Worm (Caenorhabditis elegans) whole organism, L4 larva: ENCODE data around the gene C02D5.4.

Experiments
- T26A8.4 ChIP-seq: fragments of 200-800 bp; sonication (Bioruptor generic); IDR thresholded peaks from 2 replicates; pipeline ENCODE4 v1.3.6; 2022; ENCODE audit warnings: missing genetic modification characterization, missing compliant biosample characterization
- aha-1 ChIP-seq: fragments of 150-350 bp; peaks from one replicate; lab custom pipeline; 2014; ENCODE audit warnings: missing biosample characterization, missing genetic modification characterization
- aly-2 ChIP-seq: sonication (generic microtip); optimal IDR thresholded peaks from 2 replicates; lab custom pipeline; 2018; ENCODE audit warnings: missing biosample characterization, missing genetic modification characterization
- ceh-28 ChIP-seq: fragments of 150-350 bp; optimal IDR thresholded peaks from 2 replicates; lab custom pipeline; 2014; ENCODE audit warnings: missing biosample characterization, missing genetic modification reagents, missing genetic modification characterization
- cey-2 ChIP-seq: sonication (generic microtip); optimal IDR thresholded peaks from 3 replicates; lab custom pipeline; 2017; ENCODE audit warnings: missing genetic modification characterization, mild to moderate bottlenecking, missing compliant biosample characterization, antibody characterized with exemption, borderline replicate concordance; ENCODE audit not compliant: insufficient read depth
- daf-12 ChIP-seq: fragments of 150-350 bp; optimal IDR thresholded peaks from 2 replicates; lab custom pipeline; 2014; ENCODE audit warnings: missing biosample characterization, missing genetic modification reagents, missing genetic modification characterization
- daf-16 ChIP-seq, 3 experiments: sonication (generic microtip); optimal IDR thresholded peaks; 2 replicates each; lab custom pipeline; 2016 to 2017; ENCODE audit warnings: missing genetic modification characterization in 3 of 3, missing genetic modification reagents in 3 of 3, mild to moderate bottlenecking in 2 of 3, missing compliant biosample characterization in 2 of 3, missing biosample characterization in 1 of 3, moderate library complexity in 1 of 3
- dmd-6 ChIP-seq: fragments of 200-800 bp; sonication (Bioruptor generic); IDR thresholded peaks from 2 replicates; pipeline ENCODE4 v1.3.6; 2022; ENCODE audit warnings: missing genetic modification reagents, missing genetic modification characterization, missing compliant biosample characterization
- dpl-1 ChIP-seq: fragments of 150-350 bp; optimal IDR thresholded peaks from 2 replicates; lab custom pipeline; 2014; ENCODE audit warnings: missing biosample characterization, missing genetic modification reagents, missing genetic modification characterization
- duxl-1 ChIP-seq: sonication (generic microtip); optimal IDR thresholded peaks from 2 replicates; lab custom pipeline; 2016; ENCODE audit warnings: mild to moderate bottlenecking, missing genetic modification characterization, moderate library complexity, missing compliant biosample characterization; ENCODE audit not compliant: poor library complexity
- dve-1 ChIP-seq: sonication (generic microtip); optimal IDR thresholded peaks from 2 replicates; lab custom pipeline; 2017; ENCODE audit warnings: antibody characterized with exemption, mild to moderate bottlenecking, missing genetic modification characterization, missing compliant biosample characterization; ENCODE audit not compliant: insufficient read depth
- egl-43 ChIP-seq: fragments of 200-800 bp; sonication (Bioruptor generic); IDR thresholded peaks from 2 replicates; pipeline ENCODE4 v1.3.6; 2022; ENCODE audit warnings: missing genetic modification reagents, missing genetic modification characterization, missing compliant biosample characterization
- fos-1 ChIP-seq: fragments of 150-350 bp; optimal IDR thresholded peaks from 2 replicates; lab custom pipeline; 2014; ENCODE audit warnings: missing biosample characterization, missing genetic modification characterization
- hif-1 ChIP-seq, 2 experiments: sonication (generic microtip); optimal IDR thresholded peaks; 2 replicates each; lab custom pipeline; 2016 to 2017; ENCODE audit warnings: missing compliant biosample characterization in 2 of 2, missing genetic modification characterization in 2 of 2, missing genetic modification reagents in 2 of 2, missing genotype in 2 of 2, mild to moderate bottlenecking in 1 of 2
- hlh-11 ChIP-seq: fragments of 200-800 bp; sonication (Bioruptor generic); optimal IDR thresholded peaks from 2 replicates; lab custom pipeline; 2018; ENCODE audit warnings: mild to moderate bottlenecking, missing genetic modification characterization, missing compliant biosample characterization
- hlh-30 ChIP-seq: sonication (generic microtip); optimal IDR thresholded peaks from 2 replicates; lab custom pipeline; 2017; ENCODE audit warnings: antibody characterized with exemption, mild to moderate bottlenecking, missing genetic modification characterization, missing compliant biosample characterization; ENCODE audit not compliant: insufficient read depth
- hmg-1.1 ChIP-seq: fragments of 200-800 bp; sonication (Bioruptor generic); IDR thresholded peaks from 2 replicates; pipeline ENCODE4 v1.3.6; 2022; ENCODE audit warnings: missing genetic modification reagents, missing genetic modification characterization, missing compliant biosample characterization
- lim-7 ChIP-seq: fragments of 200-800 bp; sonication (Bioruptor generic); IDR thresholded peaks from 2 replicates; pipeline ENCODE4 v1.3.6; 2022; ENCODE audit warnings: missing genetic modification characterization, missing compliant biosample characterization
- lsy-2 ChIP-seq, 2 experiments: fragments of 150-350 bp in 1 of 2; sonication (generic microtip) in 1 of 2; optimal IDR thresholded peaks; 2 replicates each; lab custom pipeline; 2014 to 2017; ENCODE audit warnings: missing biosample characterization in 2 of 2, missing genetic modification characterization in 2 of 2
- mdl-1 ChIP-seq, 2 experiments: fragments of 150-350 bp in 1 of 2; sonication (generic microtip) in 1 of 2; optimal IDR thresholded peaks; 2 replicates each; lab custom pipeline; 2014 to 2017; ENCODE audit warnings: missing biosample characterization in 2 of 2, missing genetic modification characterization in 2 of 2
- mep-1 ChIP-seq: fragments of 150-350 bp; sonication (generic microtip); optimal IDR thresholded peaks from 3 replicates; lab custom pipeline; 2014; ENCODE audit warnings: missing biosample characterization, missing genetic modification characterization
- mes-2 ChIP-seq: sonication (generic microtip); optimal IDR thresholded peaks from 2 replicates; lab custom pipeline; 2016; ENCODE audit warnings: missing genotype, mild to moderate bottlenecking, missing genetic modification characterization, missing compliant biosample characterization; ENCODE audit not compliant: poor library complexity, severe bottlenecking
- mxl-3 ChIP-seq: fragments of 200-800 bp; sonication (Bioruptor generic); optimal IDR thresholded peaks from 2 replicates; lab custom pipeline; 2018; ENCODE audit warnings: mild to moderate bottlenecking, missing genetic modification characterization, missing compliant biosample characterization
- nhr-102 ChIP-seq: sonication (generic microtip); optimal IDR thresholded peaks from 2 replicates; lab custom pipeline; 2016; ENCODE audit warnings: mild to moderate bottlenecking, missing genetic modification characterization, moderate library complexity, missing compliant biosample characterization
- nhr-28 ChIP-seq: fragments of 150-350 bp; optimal IDR thresholded peaks from 2 replicates; lab custom pipeline; 2014; ENCODE audit warnings: missing biosample characterization, missing genetic modification characterization
- nhr-42 ChIP-seq: fragments of 200-800 bp; sonication (Bioruptor generic); IDR thresholded peaks from 2 replicates; pipeline ENCODE4 v1.3.6; 2022; ENCODE audit warnings: missing genetic modification characterization, missing compliant biosample characterization
- nhr-77 ChIP-seq: fragments of 150-350 bp; optimal IDR thresholded peaks from 2 replicates; lab custom pipeline; 2014; ENCODE audit warnings: missing biosample characterization, missing genetic modification characterization
- pha-4 ChIP-seq, 2 experiments: fragments of 150-350 bp in 1 of 2; fragments of 200-800 bp in 1 of 2; sonication (Bioruptor generic) in 1 of 2; IDR thresholded peaks in 1 of 2; optimal IDR thresholded peaks in 1 of 2; 2 replicates each; pipeline versions ENCODE4 v1.3.6 to Lab custom; 2014 to 2022; ENCODE audit warnings: missing genetic modification characterization in 2 of 2, missing genetic modification reagents in 2 of 2, missing biosample characterization in 1 of 2, missing compliant biosample characterization in 1 of 2
- pqm-1 ChIP-seq: sonication (generic microtip); optimal IDR thresholded peaks from 2 replicates; lab custom pipeline; 2017; ENCODE audit warnings: missing biosample characterization, missing genetic modification characterization
- snpc-1.2 ChIP-seq: fragments of 200-800 bp; sonication (Bioruptor generic); IDR thresholded peaks from 2 replicates; pipeline ENCODE4 v1.3.6; 2022; ENCODE audit warnings: missing genetic modification reagents, missing genetic modification characterization, missing compliant biosample characterization
- spr-1 ChIP-seq: sonication (generic microtip); optimal IDR thresholded peaks from 2 replicates; lab custom pipeline; 2016; ENCODE audit warnings: mild to moderate bottlenecking, missing genetic modification characterization, missing compliant biosample characterization
- spr-3 ChIP-seq: fragments of 200-800 bp; sonication (Bioruptor generic); optimal IDR thresholded peaks from 2 replicates; lab custom pipeline; 2018; ENCODE audit warnings: mild to moderate bottlenecking, missing genetic modification characterization, missing compliant biosample characterization
- unc-62 ChIP-seq, 3 experiments: fragments of 150-350 bp in 1 of 3; sonication (generic microtip); optimal IDR thresholded peaks in 2 of 3; peaks in 1 of 3; 1 replicate in 1 of 3; 2 replicates in 2 of 3; lab custom pipeline; 2014 to 2017; ENCODE audit warnings: missing biosample characterization in 3 of 3, missing genetic modification characterization in 3 of 3, missing genetic modification reagents in 3 of 3, missing genotype in 1 of 3
- vab-7 ChIP-seq: fragments of 200-800 bp; sonication (Bioruptor generic); IDR thresholded peaks from 2 replicates; pipeline ENCODE4 v1.3.6; 2022; ENCODE audit warnings: missing genetic modification reagents, missing genetic modification characterization, missing compliant biosample characterization
- zip-2 ChIP-seq: fragments of 150-350 bp; optimal IDR thresholded peaks from 2 replicates; lab custom pipeline; 2014; ENCODE audit warnings: missing biosample characterization, missing genetic modification characterization
- ztf-11 ChIP-seq: fragments of 150-350 bp; optimal IDR thresholded peaks from 2 replicates; lab custom pipeline; 2014; ENCODE audit warnings: missing biosample characterization, missing genetic modification characterization

The C02D5.4 gene

ce11 chrIII:8552125-8552524, at the start of gene C02D5.4:
Gene C02D5.4, plus strand, starts transcription at chrIII:8552165.
- TF ChIP-seq unc-62 (GFP tag; optimal IDR thresholded peaks at IDR 0.05 in 1 of 2; lab: Kevin White, UChicago) (peak in 1 of 2 experiments; percentile 71), unc-62 (tag; optimal IDR thresholded peaks at IDR 0.05; lab: Kevin White, UChicago) (no peak), hlh-30 (tag; lab: Kevin White, UChicago) (peak; percentile 20), mep-1 (tag; lab: Kevin White, UChicago) (no peak), nhr-102 (tag; lab: Kevin White, UChicago) (peak; percentile 9), aha-1 (peak; percentile 41), dmd-6 (peak; percentile 45), vab-7 (GFP tag; lab: Robert Waterston, UW) (no peak), daf-16 (GFP tag; optimal IDR thresholded peaks at IDR 0.05; lab: Kevin White, UChicago) (no peak), daf-16 (tag; optimal IDR thresholded peaks at IDR 0.05; lab: Kevin White, UChicago) (peak; percentile 73), dve-1 (peak; percentile 38)

ce11 chrIII:8503341-8503740, 48.6 kb upstream of the C02D5.4 start:
- peak; percentile 53 for TF ChIP-seq nhr-28
- TF ChIP-seq hlh-11 (tag; lab: Kevin White, UChicago): peak; percentile 6
- no peak for TF ChIP-seq daf-16 (GFP tag; optimal IDR thresholded peaks at IDR 0.05; lab: Kevin White, UChicago)
- TF ChIP-seq daf-16 (tag; optimal IDR thresholded peaks at IDR 0.05; lab: Kevin White, UChicago): no peak
- TF ChIP-seq nhr-42 (GFP tag; lab: Robert Waterston, UW): no peak
- TF ChIP-seq fos-1: no peak
- TF ChIP-seq lsy-2 (tag; optimal IDR thresholded peaks at IDR 0.05; lab: Kevin White, UChicago): no peak
- TF ChIP-seq hmg-1.1 (GFP tag; lab: Robert Waterston, UW): no peak
- no peak for TF ChIP-seq pha-4 (GFP tag; IDR thresholded peaks at IDR 0.05; lab: Robert Waterston, UW)
- TF ChIP-seq pha-4 (tag; optimal IDR thresholded peaks at IDR 0.05; lab: Kevin White, UChicago): no peak
- no peak for TF ChIP-seq lim-7 (GFP tag; lab: Robert Waterston, UW)
- peak; percentile 29 for TF ChIP-seq mxl-3 (GFP tag; lab: Kevin White, UChicago)
- TF ChIP-seq unc-62 (GFP tag; optimal IDR thresholded peaks at IDR 0.05 in 1 of 2; lab: Kevin White, UChicago): peak in 1 of 2 experiments; percentile 99
- TF ChIP-seq unc-62 (tag; optimal IDR thresholded peaks at IDR 0.05; lab: Kevin White, UChicago): no peak
- no peak for TF ChIP-seq ztf-11 (tag; lab: Kevin White, UChicago)
- TF ChIP-seq aly-2: no peak
- TF ChIP-seq nhr-77 (tag; lab: Kevin White, UChicago): no peak
- no peak for TF ChIP-seq spr-3

ce11 chrIII:8504176-8504763, 47.7 kb upstream of the C02D5.4 start:
- TF ChIP-seq nhr-28: peak; percentile 56
- TF ChIP-seq cey-2: peak; percentile 34
- no peak for TF ChIP-seq egl-43 (GFP tag; lab: Robert Waterston, UW)
- TF ChIP-seq mdl-1 (tag; optimal IDR thresholded peaks at IDR 0.05; lab: Kevin White, UChicago): peak in 1 of 2 experiments; percentile 24
- peak; percentile 33 for TF ChIP-seq hlh-30 (tag; lab: Kevin White, UChicago)
- TF ChIP-seq zip-2: no peak
- TF ChIP-seq fos-1: no peak
- TF ChIP-seq ceh-28 (tag; lab: Kevin White, UChicago): no peak
- no peak for TF ChIP-seq snpc-1.2
- TF ChIP-seq duxl-1 (tag; lab: Kevin White, UChicago): no peak
- TF ChIP-seq mxl-3 (GFP tag; lab: Kevin White, UChicago): peak; percentile 74
- peak in 1 of 2 experiments; percentile 59 for TF ChIP-seq unc-62 (GFP tag; optimal IDR thresholded peaks at IDR 0.05 in 1 of 2; lab: Kevin White, UChicago)
- TF ChIP-seq unc-62 (tag; optimal IDR thresholded peaks at IDR 0.05; lab: Kevin White, UChicago): no peak
- TF ChIP-seq hlh-11 (tag; lab: Kevin White, UChicago): peak; percentile 23
- TF ChIP-seq spr-1 (tag; lab: Kevin White, UChicago): no peak

ce11 chrIII:8506348-8506747, 45.6 kb upstream of the C02D5.4 start:
- TF ChIP-seq fos-1 (no peak), hif-1 (tag; optimal IDR thresholded peaks at IDR 0.05; lab: Kevin White, UChicago) (no peak), daf-12 (no peak), hlh-11 (tag; lab: Kevin White, UChicago) (peak; percentile 15), T26A8.4 (no peak), dpl-1 (no peak), nhr-28 (peak; percentile 12), daf-16 (GFP tag; optimal IDR thresholded peaks at IDR 0.05; lab: Kevin White, UChicago) (no peak), daf-16 (tag; optimal IDR thresholded peaks at IDR 0.05; lab: Kevin White, UChicago) (peak; percentile 77), pqm-1 (peak; percentile 50), mes-2 (tag; lab: Kevin White, UChicago) (peak; percentile 35)
